Fruit fly (Drosophila melanogaster): Measurements from ENCODE around the gene CG12716.

Gene CG12716

DNA sequence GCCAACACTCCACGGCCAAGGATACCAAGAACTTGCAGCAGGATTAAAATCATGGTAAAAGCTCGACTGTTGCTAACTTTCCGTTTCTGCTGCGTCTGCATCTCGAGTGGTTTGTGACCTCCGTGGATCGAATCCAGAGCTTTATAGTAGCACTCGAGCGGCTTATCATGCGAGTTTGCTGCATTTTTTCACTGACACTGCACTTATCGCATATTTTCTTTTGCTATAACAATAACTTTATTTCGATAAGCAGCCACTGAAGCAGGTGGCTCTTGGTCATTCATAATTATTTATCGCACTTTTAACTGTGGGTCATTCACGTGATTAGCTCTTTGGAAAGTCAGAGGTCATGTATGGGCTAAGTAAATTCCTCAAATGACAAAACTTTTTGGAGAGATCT lies at the start of gene CG12716:
CG12716 (minus strand) TSS at position 101 of the 400 bp plus-strand sequence.
- no peak for TF ChIP-seq psq (optimal IDR thresholded peaks at IDR 0.05)
- TF ChIP-seq Myc (optimal IDR thresholded peaks at IDR 0.05), result no peak
- TF ChIP-seq Sin3A (optimal IDR thresholded peaks at IDR 0.05), result no peak
- no peak for TF ChIP-seq ttk (optimal IDR thresholded peaks at IDR 0.05)
- no peak for TF ChIP-seq h (optimal IDR thresholded peaks at IDR 0.05)
- no peak for TF ChIP-seq insv (optimal IDR thresholded peaks at IDR 0.05)

- TF ChIP-seq ttk (optimal IDR thresholded peaks at IDR 0.05) (no peak), h (optimal IDR thresholded peaks at IDR 0.05) (no peak), psq (optimal IDR thresholded peaks at IDR 0.05) (no peak)
These were observed 47.7 kb upstream of the CG12716 start for dm6 chrX:13023777-13024176.

- TF ChIP-seq ttk (optimal IDR thresholded peaks at IDR 0.05) (no peak), Myc (optimal IDR thresholded peaks at IDR 0.05) (no peak), psq (optimal IDR thresholded peaks at IDR 0.05) (no peak), Sin3A (optimal IDR thresholded peaks at IDR 0.05) (no peak), insv (optimal IDR thresholded peaks at IDR 0.05) (no peak), h (optimal IDR thresholded peaks at IDR 0.05) (no peak)
These were observed 45.9 kb upstream of the CG12716 start, which contains the start of gene CG2209 for dm6 chrX:13021898-13022297. TSS of gene CG2209 (plus strand) at chrX:13022198.

DNA sequence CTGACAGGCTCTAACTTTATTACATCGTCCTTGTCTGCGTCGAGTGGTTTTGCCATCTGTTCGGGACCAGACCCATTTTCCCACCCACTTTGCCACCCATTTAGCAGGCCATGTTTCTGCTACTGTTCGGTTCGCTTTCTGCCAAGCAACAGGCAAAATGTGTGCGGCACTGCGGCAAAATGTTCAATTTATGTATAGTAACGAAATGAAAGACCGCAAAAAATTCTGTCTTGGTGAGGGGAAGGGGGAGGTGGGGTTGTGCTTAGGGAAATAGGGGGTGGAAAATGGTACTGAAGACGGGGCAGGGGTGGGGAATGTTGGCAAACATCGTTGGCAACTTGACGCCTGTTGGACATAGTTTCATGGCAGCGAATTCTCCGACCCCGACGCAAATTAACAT lies 36.3 kb upstream of the CG12716 start:
- TF ChIP-seq insv (optimal IDR thresholded peaks at IDR 0.05) (no peak), Sin3A (optimal IDR thresholded peaks at IDR 0.05) (no peak), psq (optimal IDR thresholded peaks at IDR 0.05) (no peak), h (optimal IDR thresholded peaks at IDR 0.05) (no peak), Myc (optimal IDR thresholded peaks at IDR 0.05) (no peak), ttk (optimal IDR thresholded peaks at IDR 0.05) (no peak)

DNA sequence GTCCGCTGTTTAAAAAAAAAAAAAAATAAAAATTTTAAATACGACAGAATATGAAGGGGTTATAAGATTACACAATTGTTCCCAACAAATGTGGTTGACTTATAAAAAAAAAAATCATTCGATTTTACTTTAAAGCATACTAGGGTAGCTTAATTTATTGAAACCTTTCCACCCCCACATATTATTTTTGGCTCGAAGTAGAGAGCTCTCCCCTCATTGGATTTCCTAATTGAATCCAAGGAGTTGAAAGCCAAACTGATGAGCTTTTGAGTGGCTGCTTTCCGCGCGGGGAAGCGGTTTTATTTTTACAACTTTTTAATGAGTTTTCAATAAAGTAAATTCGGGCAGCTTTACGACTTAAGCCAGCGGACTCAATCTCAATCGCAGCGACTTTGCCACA lies 28.7 kb upstream of the CG12716 start, which contains the start of gene CG15719:
CG15719 (minus strand) TSS at position 101 of the 400 bp plus-strand sequence.
- TF ChIP-seq ttk (optimal IDR thresholded peaks at IDR 0.05), result no peak
- TF ChIP-seq h (optimal IDR thresholded peaks at IDR 0.05), result no peak
- TF ChIP-seq Myc (optimal IDR thresholded peaks at IDR 0.05), result no peak
- no peak for TF ChIP-seq psq (optimal IDR thresholded peaks at IDR 0.05)
- TF ChIP-seq Sin3A (optimal IDR thresholded peaks at IDR 0.05), result no peak
- TF ChIP-seq insv (optimal IDR thresholded peaks at IDR 0.05), result no peak

DNA sequence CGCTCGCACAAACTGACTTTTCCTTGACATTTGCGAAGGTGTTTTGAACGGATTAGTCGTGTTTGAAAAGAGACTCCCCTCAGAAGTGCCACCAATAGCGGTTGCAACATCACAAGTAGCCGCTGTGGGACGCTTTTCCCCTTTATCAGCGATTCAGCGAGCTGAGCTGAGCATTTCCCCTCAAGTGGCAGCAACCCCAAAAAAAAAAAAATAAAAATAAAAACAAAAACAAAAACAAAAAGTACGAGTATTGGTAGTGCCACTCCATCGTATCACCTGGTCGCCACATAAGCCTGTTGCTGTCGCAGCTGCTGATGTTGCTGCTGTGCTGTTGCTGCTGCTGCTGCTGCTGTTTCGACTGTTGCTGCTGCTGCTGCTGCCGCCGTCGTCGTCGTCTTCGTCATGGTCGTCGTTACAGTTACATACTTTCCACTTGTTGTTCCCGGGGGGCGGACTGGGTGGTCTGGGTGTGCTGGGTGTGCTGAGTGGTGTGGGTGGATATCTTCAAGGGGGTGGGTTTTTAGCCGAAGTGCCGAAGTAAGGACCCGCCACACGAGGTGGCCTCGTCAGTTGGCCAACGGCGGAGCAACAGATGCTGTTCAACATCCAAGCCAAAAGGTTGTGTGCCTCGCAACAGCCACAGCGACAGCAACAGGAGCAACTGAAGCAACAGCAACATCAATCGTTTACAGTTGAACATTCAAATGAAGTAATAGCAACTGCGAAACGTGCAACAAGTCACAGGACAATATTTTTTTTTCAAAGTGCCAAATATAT lies 12.2 kb upstream of the CG12716 start, which contains the start of gene rsh:
rsh (plus strand) TSS at position 591 of the 777 bp plus-strand sequence.
- TF ChIP-seq insv (optimal IDR thresholded peaks at IDR 0.05), result no peak
- no peak for TF ChIP-seq Sin3A (optimal IDR thresholded peaks at IDR 0.05)
- TF ChIP-seq psq (optimal IDR thresholded peaks at IDR 0.05), result no peak
- TF ChIP-seq ttk (optimal IDR thresholded peaks at IDR 0.05), result no peak
- no peak for TF ChIP-seq h (optimal IDR thresholded peaks at IDR 0.05)
- no peak for TF ChIP-seq Myc (optimal IDR thresholded peaks at IDR 0.05)

DNA sequence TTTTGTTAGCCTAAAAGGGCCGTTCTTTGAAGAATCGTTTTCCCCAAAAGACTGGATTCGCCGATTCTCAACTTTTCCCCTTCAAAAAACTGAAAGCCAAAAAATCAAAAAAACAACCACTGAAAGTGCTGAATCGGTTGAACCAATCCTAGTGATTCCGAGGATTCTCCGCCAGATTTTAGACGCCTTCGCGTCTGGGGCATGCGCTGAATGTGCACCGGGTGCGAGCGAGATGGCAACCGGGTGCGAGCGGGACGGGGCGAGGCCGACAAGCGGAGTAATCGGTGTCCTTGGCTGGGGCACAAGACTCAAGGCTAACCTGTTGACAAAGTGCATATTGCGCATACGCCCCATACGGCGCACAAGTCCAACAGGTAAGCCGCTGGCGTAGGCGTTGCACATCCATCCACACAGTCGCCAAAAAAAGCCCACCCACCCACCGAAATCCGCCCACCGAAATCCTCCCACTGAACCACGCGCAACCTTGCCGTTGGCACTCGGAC lies 11.0 kb upstream of the CG12716 start:
- TF ChIP-seq insv (optimal IDR thresholded peaks at IDR 0.05) (no peak), h (optimal IDR thresholded peaks at IDR 0.05) (no peak), psq (optimal IDR thresholded peaks at IDR 0.05) (no peak), Myc (optimal IDR thresholded peaks at IDR 0.05) (no peak), ttk (optimal IDR thresholded peaks at IDR 0.05) (no peak), Sin3A (optimal IDR thresholded peaks at IDR 0.05) (no peak)

DNA sequence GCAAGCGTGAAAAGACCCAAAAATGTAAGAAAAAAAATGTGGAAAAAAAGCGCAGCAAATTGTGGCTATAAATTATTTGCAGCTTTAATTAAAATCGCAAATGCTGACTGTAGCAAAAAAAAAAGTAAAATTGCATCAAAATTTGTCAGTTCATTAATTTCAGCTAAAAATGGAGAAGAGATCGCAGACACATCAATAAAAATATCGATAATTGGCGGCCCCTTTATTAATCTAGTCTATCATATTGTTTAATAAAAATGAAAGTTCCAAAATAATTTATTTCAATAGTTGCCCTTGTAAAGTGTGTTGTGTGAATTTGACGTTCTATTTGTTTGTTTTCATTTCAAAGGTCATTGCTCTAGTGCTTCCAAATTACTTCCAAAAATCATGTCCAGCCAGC lies 8.2 kb upstream of the CG12716 start, which contains the start of gene CG32643:
CG32643 (plus strand) TSS at position 301 of the 400 bp plus-strand sequence.
- TF ChIP-seq psq (optimal IDR thresholded peaks at IDR 0.05) (no peak), h (optimal IDR thresholded peaks at IDR 0.05) (no peak), Myc (optimal IDR thresholded peaks at IDR 0.05) (no peak), ttk (optimal IDR thresholded peaks at IDR 0.05) (no peak), insv (optimal IDR thresholded peaks at IDR 0.05) (no peak), Sin3A (optimal IDR thresholded peaks at IDR 0.05) (no peak)

dm6 chrX:12970411-12970810 lies 5.6 kb downstream of the CG12716 start, which contains the start of gene CG15721:
TSS of gene CG15721 (plus strand) at chrX:12970711.
- no peak for TF ChIP-seq h (optimal IDR thresholded peaks at IDR 0.05)
- TF ChIP-seq ttk (optimal IDR thresholded peaks at IDR 0.05), result no peak
- no peak for TF ChIP-seq Myc (optimal IDR thresholded peaks at IDR 0.05)
- no peak for TF ChIP-seq insv (optimal IDR thresholded peaks at IDR 0.05)

DNA sequence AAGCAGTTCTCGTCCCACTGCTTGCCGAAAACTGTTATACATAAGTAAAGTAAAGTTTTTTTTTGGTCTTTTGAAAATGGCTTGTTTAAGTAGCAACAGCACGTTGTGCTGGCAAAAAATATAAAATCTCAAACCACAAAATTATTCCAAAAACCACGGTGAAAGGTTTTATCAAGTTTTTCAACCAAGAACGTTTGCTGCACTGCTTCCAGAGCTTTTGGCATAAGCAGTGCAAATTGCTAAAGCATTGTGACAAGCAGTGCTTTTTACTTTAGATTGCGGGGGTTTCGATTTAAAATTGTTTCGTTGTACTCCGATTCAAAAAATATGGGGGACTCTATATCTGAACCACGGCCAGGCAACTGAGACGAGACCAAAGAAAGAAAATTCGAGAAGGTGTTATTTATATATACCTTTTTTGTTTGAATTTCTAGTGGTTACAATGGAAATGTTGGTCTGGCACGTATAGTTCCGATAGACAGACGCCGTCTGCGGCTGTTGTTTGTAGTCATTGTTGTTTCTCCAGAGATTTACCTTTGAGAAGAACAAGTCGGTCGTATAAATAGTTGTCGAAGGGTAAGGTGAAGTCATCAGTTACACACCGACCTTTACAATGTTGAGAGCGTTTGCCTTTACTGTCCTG lies 8.6 kb downstream of the CG12716 start, which contains the start of gene Mur11Da:
Mur11Da (plus strand) TSS at position 593 of the 643 bp plus-strand sequence.
- no peak for TF ChIP-seq psq (optimal IDR thresholded peaks at IDR 0.05)
- no peak for TF ChIP-seq insv (optimal IDR thresholded peaks at IDR 0.05)
- TF ChIP-seq Myc (optimal IDR thresholded peaks at IDR 0.05), result no peak
- TF ChIP-seq ttk (optimal IDR thresholded peaks at IDR 0.05), result no peak
- no peak for TF ChIP-seq h (optimal IDR thresholded peaks at IDR 0.05)
- TF ChIP-seq Sin3A (optimal IDR thresholded peaks at IDR 0.05), result no peak

dm6 chrX:12958920-12959319 lies 17.1 kb downstream of the CG12716 start, which contains the start of gene CG32642:
TSS of gene CG32642 (plus strand) at chrX:12959220.
- TF ChIP-seq Sin3A (optimal IDR thresholded peaks at IDR 0.05), result no peak
- TF ChIP-seq insv (optimal IDR thresholded peaks at IDR 0.05), result no peak
- TF ChIP-seq psq (optimal IDR thresholded peaks at IDR 0.05), result no peak
- no peak for TF ChIP-seq Myc (optimal IDR thresholded peaks at IDR 0.05)
- TF ChIP-seq ttk (optimal IDR thresholded peaks at IDR 0.05), result no peak
- TF ChIP-seq h (optimal IDR thresholded peaks at IDR 0.05), result no peak

- TF ChIP-seq ttk (optimal IDR thresholded peaks at IDR 0.05) (no peak), h (optimal IDR thresholded peaks at IDR 0.05) (no peak), psq (optimal IDR thresholded peaks at IDR 0.05) (no peak), Sin3A (optimal IDR thresholded peaks at IDR 0.05) (no peak), insv (optimal IDR thresholded peaks at IDR 0.05) (no peak), Myc (optimal IDR thresholded peaks at IDR 0.05) (no peak)
These were observed 18.6 kb downstream of the CG12716 start, which contains the start of gene hec for dm6 chrX:12957412-12957895. TSS of gene hec (minus strand) at chrX:12957462.
